Fruit fly (Drosophila melanogaster): ENCODE measurements around the gene Act5C.
A peak's percentile ranks its signal among the peaks of the same experiment; 100 is the strongest.

The Act5C gene

dm6 chrX:5918499-5919126 is 18.0 kb downstream of the Act5C start (continued):
- TF ChIP-seq CG11247 (GFP tag; IDR thresholded peaks at IDR 0.05) (peak; percentile 99), CG34422 (GFP tag; IDR thresholded peaks at IDR 0.05) (peak; percentile 99), Hr51 (GFP tag; optimal IDR thresholded peaks at IDR 0.05) (peak; percentile 97 to 98), B-H1 (GFP tag; IDR thresholded peaks at IDR 0.05) (peak; percentile 99), dmrt11E (tag; optimal IDR thresholded peaks at IDR 0.05) (peak; percentile 96), CG12071 (GFP tag; optimal IDR thresholded peaks at IDR 0.05) (peak; percentile 98), CG12236 (GFP tag; optimal IDR thresholded peaks at IDR 0.05) (peak; percentile 100), Hmr (GFP tag; optimal IDR thresholded peaks at IDR 0.05) (peak; percentile 99), CG1603 (tag; optimal IDR thresholded peaks at IDR 0.05) (peak; percentile 99), Dref (GFP tag; IDR thresholded peaks at IDR 0.05) (peak; percentile 55), CG10959 (GFP tag; IDR thresholded peaks at IDR 0.05) (peak; percentile 99), ase (GFP tag; IDR thresholded peaks at IDR 0.05) (peak; percentile 99), CG7271 (tag; optimal IDR thresholded peaks at IDR 0.05) (peak; percentile 72), Trl (optimal IDR thresholded peaks at IDR 0.05) (peak; percentile 89 to 97), Trl (GFP tag; optimal IDR thresholded peaks at IDR 0.05) (peak; percentile 99), CG1602 (GFP tag; optimal IDR thresholded peaks at IDR 0.05) (peak; percentile 98), MBD-R2 (GFP tag; IDR thresholded peaks at IDR 0.05) (peak; percentile 99), CG1233 (GFP tag; optimal IDR thresholded peaks at IDR 0.05) (peak; percentile 98), CG9932 (GFP tag; IDR thresholded peaks at IDR 0.05) (peak; percentile 100), ftz-f1 (GFP tag; optimal IDR thresholded peaks at IDR 0.05) (peak; percentile 96), ara (GFP tag; IDR thresholded peaks at IDR 0.05) (peak; percentile 99), slp2 (GFP tag; optimal IDR thresholded peaks at IDR 0.05) (peak; percentile 98), CrebB (tag; optimal IDR thresholded peaks at IDR 0.05) (peak; percentile 99), CG33557 (GFP tag; optimal IDR thresholded peaks at IDR 0.05) (peak; percentile 93), CG10366 (GFP tag; IDR thresholded peaks at IDR 0.05) (peak; percentile 100), CG4617 (GFP tag; optimal IDR thresholded peaks at IDR 0.05; ENCODE audit: borderline replicate concordance) (peak; percentile 99), disco-r (GFP tag; optimal IDR thresholded peaks at IDR 0.05) (peak; percentile 98), bab2 (GFP tag; optimal IDR thresholded peaks at IDR 0.05) (peak; percentile 99), tx (GFP tag; optimal IDR thresholded peaks at IDR 0.05) (peak; percentile 99), Ets97D (GFP tag; optimal IDR thresholded peaks at IDR 0.05) (peak; percentile 92), corto (GFP tag; optimal IDR thresholded peaks at IDR 0.05) (peak; percentile 93), Ssrp (tag; optimal IDR thresholded peaks at IDR 0.05) (peak; percentile 98), CG15269 (tag; optimal IDR thresholded peaks at IDR 0.05) (peak; percentile 99), Oli (tag; optimal IDR thresholded peaks at IDR 0.05) (peak; percentile 99), ems (GFP tag; optimal IDR thresholded peaks at IDR 0.05) (peak; percentile 98), HmgZ (tag; optimal IDR thresholded peaks at IDR 0.05) (peak; percentile 99), CG8388 (GFP tag; optimal IDR thresholded peaks at IDR 0.05) (peak; percentile 96), maf-S (GFP tag; optimal IDR thresholded peaks at IDR 0.05) (peak; percentile 99), row (GFP tag; IDR thresholded peaks at IDR 0.05) (peak; percentile 100), klu (GFP tag; IDR thresholded peaks at IDR 0.05) (peak; percentile 99), Aef1 (GFP tag; IDR thresholded peaks at IDR 0.05) (peak; percentile 100), chinmo (GFP tag; IDR thresholded peaks at IDR 0.05; ENCODE audit: partially characterized antibody) (peak; percentile 89; the same call in 2 of the 4 replicates), Hr39 (optimal IDR thresholded peaks at IDR 0.05) (no peak), Dbx (GFP tag; IDR thresholded peaks at IDR 0.05) (peak; percentile 100), CG5245 (GFP tag; optimal IDR thresholded peaks at IDR 0.05) (peak; percentile 99), CG18476 (GFP tag; optimal IDR thresholded peaks at IDR 0.05) (peak; percentile 96), CG13296 (GFP tag; optimal IDR thresholded peaks at IDR 0.05) (peak; percentile 99), Sox102F (GFP tag; optimal IDR thresholded peaks at IDR 0.05) (peak; percentile 99), CG9817 (tag; optimal IDR thresholded peaks at IDR 0.05) (peak; percentile 99), twi (tag; optimal IDR thresholded peaks at IDR 0.05) (peak; percentile 95), exex (tag; optimal IDR thresholded peaks at IDR 0.05) (peak; percentile 93)

Data from whole organism, embryonic.